Fruit fly (Drosophila melanogaster): Measurements from ENCODE around the gene Ca-beta.
A peak's percentile ranks its signal among the peaks of the same experiment; 100 is the strongest.

Gene Ca-beta

dm6 chr2L:11189116-11189449 is 14.3 kb downstream of the Ca-beta start (continued):
- no peak for TF ChIP-seq D (optimal IDR thresholded peaks at IDR 0.05)
- TF ChIP-seq D (GFP tag; optimal IDR thresholded peaks at IDR 0.05), result peak; percentile 45
- peak in 1 of 3 experiments; percentile 69 for TF ChIP-seq Stat92E (GFP tag; optimal IDR thresholded peaks at IDR 0.05)
- TF ChIP-seq fu2 (GFP tag; optimal IDR thresholded peaks at IDR 0.05), result no peak
- TF ChIP-seq CG3407 (GFP tag; optimal IDR thresholded peaks at IDR 0.05), result peak; percentile 26
- no peak for TF ChIP-seq oc (tag; optimal IDR thresholded peaks at IDR 0.05)
- TF ChIP-seq CG12219 (GFP tag; optimal IDR thresholded peaks at IDR 0.05), result peak; percentile 5
- peak; percentile 65 for TF ChIP-seq phol (tag; optimal IDR thresholded peaks at IDR 0.05)
- no peak for TF ChIP-seq CG30020 (tag; optimal IDR thresholded peaks at IDR 0.05)
- peak in 1 of 2 experiments; percentile 83 for TF ChIP-seq bsh (GFP tag; optimal IDR thresholded peaks at IDR 0.05)
- peak; percentile 77 for TF ChIP-seq gsb-n (tag; optimal IDR thresholded peaks at IDR 0.05)
- TF ChIP-seq tin (GFP tag; optimal IDR thresholded peaks at IDR 0.05), result peak; percentile 35
- peak; percentile 60 for TF ChIP-seq az2 (GFP tag; optimal IDR thresholded peaks at IDR 0.05)
- TF ChIP-seq CG6254 (GFP tag; optimal IDR thresholded peaks at IDR 0.05), result peak; percentile 42
- TF ChIP-seq CG10267 (tag; optimal IDR thresholded peaks at IDR 0.05), result peak; percentile 69
- peak; percentile 21 for TF ChIP-seq CG2678 (tag; optimal IDR thresholded peaks at IDR 0.05)
- peak; percentile 56 for TF ChIP-seq Hr3 (GFP tag; optimal IDR thresholded peaks at IDR 0.05)
- TF ChIP-seq ATbp (GFP tag; optimal IDR thresholded peaks at IDR 0.05), result no peak
- TF ChIP-seq klu (GFP tag; IDR thresholded peaks at IDR 0.05), result peak; percentile 8; the same call in 1 of the 2 replicates
- TF ChIP-seq dpn (GFP tag; optimal IDR thresholded peaks at IDR 0.05), result peak in 1 of 2 experiments; percentile 26
- TF ChIP-seq CG31441 (GFP tag; IDR thresholded peaks at IDR 0.05), result peak; percentile 73
- peak; percentile 50; the same call in 1 of the 2 replicates for TF ChIP-seq ranshi (GFP tag; IDR thresholded peaks at IDR 0.05)
- TF ChIP-seq amos (GFP tag; IDR thresholded peaks at IDR 0.05; ENCODE audit: partially characterized antibody), result no peak
- peak; percentile 62 for TF ChIP-seq CG4424 (GFP tag; optimal IDR thresholded peaks at IDR 0.05)
- peak; percentile 67; the same call in 2 of the 3 replicates for TF ChIP-seq otp (GFP tag; IDR thresholded peaks at IDR 0.05)
- peak; percentile 63 for TF ChIP-seq CG13775 (GFP tag; optimal IDR thresholded peaks at IDR 0.05)
- TF ChIP-seq CG15011 (GFP tag; optimal IDR thresholded peaks at IDR 0.05), result peak; percentile 5
- TF ChIP-seq sens (GFP tag), result peak; percentile 68
- peak; percentile 29; the same call in 1 of the 2 replicates for TF ChIP-seq esg (GFP tag; conservative IDR thresholded peaks at IDR 0.05)
- TF ChIP-seq CG8765 (GFP tag; IDR thresholded peaks at IDR 0.05), result peak; percentile 74; the same call in 1 of the 2 replicates
- peak; percentile 74 for TF ChIP-seq CG1602 (GFP tag; optimal IDR thresholded peaks at IDR 0.05)
- peak; percentile 67 for TF ChIP-seq trem (tag; optimal IDR thresholded peaks at IDR 0.05)
- TF ChIP-seq CG33557 (GFP tag; optimal IDR thresholded peaks at IDR 0.05), result peak; percentile 17
- peak; percentile 73 for TF ChIP-seq Chrac-16 (GFP tag; optimal IDR thresholded peaks at IDR 0.05)
- TF ChIP-seq CG15601 (tag; optimal IDR thresholded peaks at IDR 0.05), result peak; percentile 46
- TF ChIP-seq trh (GFP tag; optimal IDR thresholded peaks at IDR 0.05), result peak; percentile 42
- peak; percentile 59 for TF ChIP-seq CG7839 (tag; optimal IDR thresholded peaks at IDR 0.05)
- 0 out of 2 replicates have a peak, but pooled peaks have one; percentile 34 for TF ChIP-seq HLH3B (GFP tag; IDR thresholded peaks at IDR 0.05)
- TF ChIP-seq CG3065 (GFP tag; optimal IDR thresholded peaks at IDR 0.05), result peak; percentile 9
- peak; percentile 76 for TF ChIP-seq CG4404 (GFP tag; IDR thresholded peaks at IDR 0.05)
- TF ChIP-seq CG32767 (GFP tag; IDR thresholded peaks at IDR 0.05), result no peak
- TF ChIP-seq Deaf1 (tag; optimal IDR thresholded peaks at IDR 0.05), result no peak
- peak; percentile 43 for TF ChIP-seq CG30431 (GFP tag; optimal IDR thresholded peaks at IDR 0.05)
- TF ChIP-seq CG12391 (tag; optimal IDR thresholded peaks at IDR 0.05), result peak; percentile 79
- peak; percentile 17; the same call in 1 of the 2 replicates for TF ChIP-seq E2f2 (GFP tag; IDR thresholded peaks at IDR 0.05)
- no peak for TF ChIP-seq sc (optimal IDR thresholded peaks at IDR 0.05)
- TF ChIP-seq sc (GFP tag; optimal IDR thresholded peaks at IDR 0.05), result peak; percentile 53
- no peak for TF ChIP-seq seq (GFP tag; IDR thresholded peaks at IDR 0.05)
- TF ChIP-seq CG18262 (tag; optimal IDR thresholded peaks at IDR 0.05), result peak; percentile 87
- TF ChIP-seq org-1 (GFP tag; optimal IDR thresholded peaks at IDR 0.05), result peak; percentile 51
- TF ChIP-seq peb (GFP tag; IDR thresholded peaks at IDR 0.05), result peak; percentile 56; the same call in 1 of the 2 replicates
